Worm (Caenorhabditis elegans) whole organism, L3 larva: ENCODE data around the gene srbc-44.
A peak's percentile ranks its signal among the peaks of the same experiment; 100 is the strongest.

Source experiments
- R02D3.7 ChIP-seq: fragments of 150-350 bp; optimal IDR thresholded peaks from 2 replicates; lab custom pipeline; 2014; ENCODE audit warnings: missing biosample characterization, missing genetic modification characterization
- ZK546.5 ChIP-seq: sonication (generic microtip); optimal IDR thresholded peaks from 2 replicates; lab custom pipeline; 2017; ENCODE audit warnings: missing biosample characterization, missing genetic modification characterization
- ama-1 ChIP-seq: fragments of 150-350 bp; optimal IDR thresholded peaks from 2 replicates; lab custom pipeline; 2018
- ceh-16 ChIP-seq: sonication (generic microtip); optimal IDR thresholded peaks from 2 replicates; lab custom pipeline; 2017; ENCODE audit warnings: missing biosample characterization, missing genetic modification characterization
- ceh-82 ChIP-seq: fragments of 150-350 bp; optimal IDR thresholded peaks from 2 replicates; lab custom pipeline; 2014; ENCODE audit warnings: missing biosample characterization, missing genetic modification characterization
- ceh-9 ChIP-seq: sonication (generic microtip); optimal IDR thresholded peaks from 2 replicates; lab custom pipeline; 2018; ENCODE audit warnings: missing biosample characterization, missing genetic modification characterization
- daf-12 ChIP-seq: fragments of 150-350 bp; optimal IDR thresholded peaks from 2 replicates; lab custom pipeline; 2014; ENCODE audit warnings: missing biosample characterization, missing genetic modification reagents, missing genetic modification characterization
- egl-27 ChIP-seq: sonication (generic microtip); optimal IDR thresholded peaks from 4 replicates; lab custom pipeline; 2017; ENCODE audit warnings: missing biosample characterization, missing genetic modification reagents, missing genetic modification characterization
- elt-2 ChIP-seq: sonication (generic microtip); optimal IDR thresholded peaks from 2 replicates; lab custom pipeline; 2016; ENCODE audit warnings: missing genetic modification reagents, mild to moderate bottlenecking, missing genetic modification characterization, missing compliant biosample characterization
- elt-3 ChIP-seq, 3 experiments: fragments of 150-350 bp in 1 of 3; sonication (generic microtip) in 2 of 3; optimal IDR thresholded peaks; 2 replicates in 2 of 3; 4 replicates in 1 of 3; lab custom pipeline; 2014 to 2017; ENCODE audit warnings: missing biosample characterization in 3 of 3, missing genetic modification characterization in 3 of 3
- eor-1 ChIP-seq, 2 experiments: fragments of 150-350 bp; optimal IDR thresholded peaks; 2 replicates each; lab custom pipeline; 2014 to 2018; ENCODE audit warnings: missing biosample characterization in 2 of 2, missing genetic modification characterization in 2 of 2
- fkh-10 ChIP-seq: sonication (generic microtip); optimal IDR thresholded peaks from 2 replicates; lab custom pipeline; 2017; ENCODE audit warnings: missing biosample characterization, missing genetic modification reagents, missing genetic modification characterization
- fkh-2 ChIP-seq: fragments of 150-350 bp; optimal IDR thresholded peaks from 2 replicates; lab custom pipeline; 2014; ENCODE audit warnings: missing biosample characterization, missing genetic modification reagents, missing genetic modification characterization
- fos-1 ChIP-seq: fragments of 150-350 bp; optimal IDR thresholded peaks from 2 replicates; lab custom pipeline; 2014; ENCODE audit warnings: missing biosample characterization, missing genetic modification characterization
- hmg-11 ChIP-seq: sonication (generic microtip); optimal IDR thresholded peaks from 2 replicates; lab custom pipeline; 2016; ENCODE audit warnings: missing genetic modification characterization, missing compliant biosample characterization
- lin-15B ChIP-seq: fragments of 150-350 bp; optimal IDR thresholded peaks from 2 replicates; lab custom pipeline; 2014; ENCODE audit warnings: missing biosample characterization, missing genetic modification characterization
- lin-39 ChIP-seq: fragments of 150-350 bp; optimal IDR thresholded peaks from 2 replicates; lab custom pipeline; 2018; ENCODE audit warnings: missing biosample characterization, missing genetic modification reagents, missing genetic modification characterization
- lsy-12 ChIP-seq: sonication (generic microtip); optimal IDR thresholded peaks from 2 replicates; lab custom pipeline; 2016; ENCODE audit warnings: mild to moderate bottlenecking, missing genetic modification characterization, missing compliant biosample characterization
- nfya-1 ChIP-seq: sonication (generic microtip); optimal IDR thresholded peaks from 2 replicates; lab custom pipeline; 2017; ENCODE audit warnings: missing genetic modification characterization, mild to moderate bottlenecking, missing compliant biosample characterization, antibody characterized with exemption, moderate library complexity; ENCODE audit not compliant: insufficient read depth
- nhr-11 ChIP-seq: fragments of 150-350 bp; optimal IDR thresholded peaks from 2 replicates; lab custom pipeline; 2014; ENCODE audit warnings: missing biosample characterization, missing genetic modification characterization
- nhr-12 ChIP-seq: fragments of 150-350 bp; optimal IDR thresholded peaks from 2 replicates; lab custom pipeline; 2014; ENCODE audit warnings: missing biosample characterization, missing genetic modification characterization
- nhr-237 ChIP-seq: fragments of 150-350 bp; optimal IDR thresholded peaks from 2 replicates; lab custom pipeline; 2014; ENCODE audit warnings: missing biosample characterization, missing genetic modification characterization
- nhr-28 ChIP-seq: fragments of 150-350 bp; optimal IDR thresholded peaks from 2 replicates; lab custom pipeline; 2014; ENCODE audit warnings: missing biosample characterization, missing genetic modification characterization
- nhr-43 ChIP-seq: sonication (generic microtip); optimal IDR thresholded peaks from 2 replicates; lab custom pipeline; 2016; ENCODE audit warnings: mild to moderate bottlenecking, missing genetic modification characterization, missing compliant biosample characterization; ENCODE audit not compliant: poor library complexity, severe bottlenecking
- nhr-76 ChIP-seq: fragments of 150-350 bp; sonication (generic microtip); optimal IDR thresholded peaks from 5 replicates; lab custom pipeline; 2014; ENCODE audit warnings: missing biosample characterization, missing genetic modification characterization
- nhr-77 ChIP-seq: fragments of 150-350 bp; optimal IDR thresholded peaks from 2 replicates; lab custom pipeline; 2014; ENCODE audit warnings: missing biosample characterization, missing genetic modification characterization
- pha-4 ChIP-seq: fragments of 150-350 bp; optimal IDR thresholded peaks from 2 replicates; lab custom pipeline; 2014; ENCODE audit warnings: missing biosample characterization, missing genetic modification reagents, missing genetic modification characterization
- pqm-1 ChIP-seq: fragments of 150-350 bp; optimal IDR thresholded peaks from 2 replicates; lab custom pipeline; 2017; ENCODE audit warnings: missing biosample characterization, missing genetic modification characterization, inconsistent platforms
- sea-2 ChIP-seq: fragments of 150-350 bp; sonication (generic microtip); optimal IDR thresholded peaks from 4 replicates; lab custom pipeline; 2014; ENCODE audit warnings: missing biosample characterization, missing genetic modification reagents, missing genetic modification characterization
- skn-1 ChIP-seq: fragments of 150-350 bp; optimal IDR thresholded peaks from 2 replicates; lab custom pipeline; 2014; ENCODE audit warnings: missing biosample characterization, missing genetic modification characterization
- tbx-2 ChIP-seq: sonication (generic microtip); optimal IDR thresholded peaks from 2 replicates; lab custom pipeline; 2016; ENCODE audit warnings: mild to moderate bottlenecking, missing genetic modification characterization, missing compliant biosample characterization
- unc-39 ChIP-seq: sonication (generic microtip); optimal IDR thresholded peaks from 4 replicates; lab custom pipeline; 2017; ENCODE audit warnings: missing biosample characterization, missing genetic modification characterization
- zag-1 ChIP-seq: fragments of 150-350 bp; optimal IDR thresholded peaks from 2 replicates; lab custom pipeline; 2014; ENCODE audit warnings: missing biosample characterization, missing genetic modification characterization
- ztf-11 ChIP-seq: fragments of 150-350 bp; optimal IDR thresholded peaks from 2 replicates; lab custom pipeline; 2014; ENCODE audit warnings: missing biosample characterization, missing genetic modification characterization
- ztf-4 ChIP-seq: fragments of 150-350 bp; optimal IDR thresholded peaks from 2 replicates; lab custom pipeline; 2014; ENCODE audit warnings: missing biosample characterization, missing genetic modification characterization

Gene srbc-44

DNA sequence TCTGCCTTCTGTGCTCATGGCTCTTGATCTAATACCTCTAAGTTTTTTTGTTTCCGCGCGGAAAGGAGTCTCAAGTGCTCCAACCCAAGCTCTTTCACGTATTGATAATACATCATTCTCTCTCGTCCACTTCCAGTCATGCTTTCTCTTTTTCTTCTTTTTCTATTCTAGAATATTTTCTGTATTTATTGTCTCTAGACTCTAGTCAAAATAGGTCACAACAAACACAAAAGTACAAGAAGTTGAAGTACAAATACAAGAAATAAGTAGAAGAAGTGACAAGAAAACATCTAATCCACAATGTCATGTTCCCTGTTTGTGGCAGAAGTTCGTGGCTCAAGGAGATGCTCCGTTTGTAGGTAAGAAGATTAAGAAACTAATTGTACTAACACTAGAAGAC, 15.1 kb downstream of the srbc-44 start, which contains the start of gene ZC455.1:
Gene ZC455.1 (plus strand): TSS at position 301 of the 400 bp plus-strand sequence.
- TF ChIP-seq fos-1 (tag; lab: Kevin White, UChicago) (no peak), skn-1 (tag; lab: Kevin White, UChicago) (no peak), ama-1 (lab: Kevin White, UChicago) (no peak), nhr-11 (tag; lab: Kevin White, UChicago) (no peak), nhr-237 (tag; lab: Kevin White, UChicago) (no peak), R02D3.7 (tag; lab: Kevin White, UChicago) (no peak), lsy-12 (no peak), nhr-12 (tag; lab: Kevin White, UChicago) (no peak), eor-1 (tag; optimal IDR thresholded peaks at IDR 0.05; lab: Kevin White, UChicago) (no peak), tbx-2 (tag; lab: Kevin White, UChicago) (no peak), daf-12 (no peak), hmg-11 (tag; lab: Kevin White, UChicago) (no peak), unc-39 (tag; lab: Kevin White, UChicago) (no peak), fkh-2 (no peak)
- TF ChIP-seq, all 47 proteins: peak for 0

ce11 chrV:12768946-12769345, 19.4 kb downstream of the srbc-44 start, which contains the start of gene srt-43:
Gene srt-43 (plus strand): TSS chrV:12769246.
- TF ChIP-seq ceh-9 (tag; lab: Kevin White, UChicago) (no peak), ztf-4 (tag; lab: Kevin White, UChicago) (no peak), nhr-77 (no peak), R02D3.7 (tag; lab: Kevin White, UChicago) (no peak), nhr-43 (tag; lab: Kevin White, UChicago) (no peak), ceh-16 (no peak)
- TF ChIP-seq, all 47 proteins: peak for 0

DNA sequence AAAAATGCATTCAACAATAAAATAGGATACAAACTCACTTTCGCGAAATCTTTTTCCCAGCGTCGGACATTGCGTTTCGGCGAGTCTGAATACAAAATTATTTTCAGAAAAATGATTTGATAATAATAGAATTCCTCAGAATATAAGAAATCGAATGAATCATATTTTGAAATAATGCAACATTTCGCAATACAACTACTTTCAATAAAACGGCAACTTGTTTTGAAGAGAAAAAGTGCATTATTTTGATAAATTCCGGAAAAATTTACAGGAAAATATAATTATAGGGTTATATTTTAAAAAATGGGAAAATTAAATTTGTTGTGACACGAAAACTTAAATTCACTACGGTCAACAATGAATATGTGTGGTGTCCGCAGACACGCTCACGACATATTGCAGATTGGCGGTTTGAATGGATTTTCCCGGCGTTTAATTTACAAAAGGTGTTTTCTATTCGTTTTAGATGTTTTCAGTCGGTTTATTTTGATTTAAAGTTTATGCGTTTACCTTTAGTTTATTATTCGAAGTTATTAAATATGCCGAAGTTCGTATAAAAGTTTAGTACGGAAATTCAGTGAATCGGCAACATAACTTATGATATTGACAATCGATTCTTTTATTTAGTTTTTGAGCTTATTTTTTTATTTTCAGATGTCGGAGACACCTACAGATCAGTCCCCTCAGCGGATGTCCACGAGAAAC, 24.9 kb downstream of the srbc-44 start, which contains the start of the genes abcf-1 and scc-3:
Gene abcf-1 (minus strand): TSS at position 85 of the 705 bp plus-strand sequence.
Gene scc-3 (plus strand): TSS at position 655 of the 705 bp plus-strand sequence.
- TF ChIP-seq ztf-11 (no peak), pqm-1 (tag; lab: Kevin White, UChicago) (peak; percentile 2), elt-2 (no peak), R02D3.7 (tag; lab: Kevin White, UChicago) (no peak), unc-39 (tag; lab: Kevin White, UChicago) (no peak), pha-4 (peak; percentile 80), eor-1 (tag; optimal IDR thresholded peaks at IDR 0.05; lab: Kevin White, UChicago) (no peak), sea-2 (GFP tag; lab: Kevin White, UChicago) (no peak), ceh-82 (tag; lab: Kevin White, UChicago) (no peak), nfya-1 (tag; lab: Kevin White, UChicago) (peak; percentile 78), lin-15B (tag; lab: Kevin White, UChicago) (peak; percentile 22), nhr-77 (no peak), egl-27 (tag; lab: Kevin White, UChicago) (no peak), zag-1 (tag; lab: Kevin White, UChicago) (no peak)

- no peak for TF ChIP-seq ceh-9 (tag; lab: Kevin White, UChicago)
- no peak for TF ChIP-seq nhr-28 (tag; lab: Kevin White, UChicago)
- no peak for TF ChIP-seq lin-39 (tag; lab: Kevin White, UChicago)
- no peak for TF ChIP-seq elt-3 (tag; optimal IDR thresholded peaks at IDR 0.05; lab: Kevin White, UChicago)
- TF ChIP-seq eor-1 (tag; optimal IDR thresholded peaks at IDR 0.05; lab: Kevin White, UChicago): no peak
- no peak for TF ChIP-seq nhr-77
- no peak for TF ChIP-seq ceh-16
- no peak for TF ChIP-seq nhr-76
- TF ChIP-seq lin-15B (tag; lab: Kevin White, UChicago): no peak
- TF ChIP-seq nhr-11 (tag; lab: Kevin White, UChicago): no peak
- no peak for TF ChIP-seq sea-2 (GFP tag; lab: Kevin White, UChicago)
- TF ChIP-seq ZK546.5 (tag; lab: Kevin White, UChicago): no peak
- no peak for TF ChIP-seq tbx-2 (tag; lab: Kevin White, UChicago)
- TF ChIP-seq fkh-10 (GFP tag; lab: Kevin White, UChicago): no peak
- TF ChIP-seq, all 47 proteins: peak for 0
Measured at ce11 chrV:12760913-12761312, 27.4 kb downstream of the srbc-44 start, which contains the start of gene F18E2.15. Gene F18E2.15 (minus strand): TSS chrV:12761013.
